Fruit fly (Drosophila melanogaster) Kc167 (cell line): ENCODE measurements around the gene Papss.

Source experiments
- Myc ChIP-seq: fragments of >200 bp; optimal IDR thresholded peaks from 2 replicates; lab custom pipeline; 2017; ENCODE audit warnings: missing external identifiers
- Sin3A ChIP-seq: fragments of >200 bp; optimal IDR thresholded peaks from 2 replicates; lab custom pipeline; 2018; ENCODE audit warnings: missing external identifiers
- h ChIP-seq: fragments of >200 bp; optimal IDR thresholded peaks from 3 replicates; lab custom pipeline; 2018; ENCODE audit warnings: missing external identifiers
- insv ChIP-seq: fragments of >200 bp; optimal IDR thresholded peaks from 3 replicates; lab custom pipeline; 2018; ENCODE audit warnings: missing external identifiers
- psq ChIP-seq: fragments of >200 bp; optimal IDR thresholded peaks from 2 replicates; lab custom pipeline; 2017; ENCODE audit warnings: missing external identifiers
- ttk ChIP-seq: sonication (Bioruptor generic); optimal IDR thresholded peaks from 2 replicates; lab custom pipeline; 2017; ENCODE audit warnings: missing external identifiers

The Papss gene

dm6 chr3L:19899308-19899927, 54.3 kb downstream of the Papss start:
- TF ChIP-seq Sin3A (lab: Kevin White, UChicago) (no peak), insv (no peak), psq (lab: Kevin White, UChicago) (no peak), Myc (lab: Kevin White, UChicago) (no peak), h (lab: Kevin White, UChicago) (no peak), ttk (no peak)

- TF ChIP-seq Myc (lab: Kevin White, UChicago) = no peak
- no peak for TF ChIP-seq Sin3A (lab: Kevin White, UChicago)
- TF ChIP-seq psq (lab: Kevin White, UChicago) = no peak
- TF ChIP-seq insv = no peak
- TF ChIP-seq ttk = no peak
- TF ChIP-seq h (lab: Kevin White, UChicago) = no peak
Measured at dm6 chr3L:19900184-19901089, 55.3 kb downstream of the Papss start.

- TF ChIP-seq Sin3A (lab: Kevin White, UChicago) (no peak), insv (no peak), psq (lab: Kevin White, UChicago) (no peak), ttk (no peak), h (lab: Kevin White, UChicago) (no peak), Myc (lab: Kevin White, UChicago) (no peak)
Measured at dm6 chr3L:19901486-19902255, 56.6 kb downstream of the Papss start.

- TF ChIP-seq h (lab: Kevin White, UChicago) (no peak), psq (lab: Kevin White, UChicago) (no peak), insv (no peak), Myc (lab: Kevin White, UChicago) (no peak), ttk (no peak), Sin3A (lab: Kevin White, UChicago) (no peak)
Measured at dm6 chr3L:19902560-19903399, 57.7 kb downstream of the Papss start.

dm6 chr3L:19903400-19903846, 58.3 kb downstream of the Papss start:
- TF ChIP-seq Sin3A (lab: Kevin White, UChicago) = no peak
- TF ChIP-seq h (lab: Kevin White, UChicago) = no peak
- TF ChIP-seq ttk = no peak
- no peak for TF ChIP-seq psq (lab: Kevin White, UChicago)
- no peak for TF ChIP-seq Myc (lab: Kevin White, UChicago)
- TF ChIP-seq insv = no peak

dm6 chr3L:19904411-19905135, 59.5 kb downstream of the Papss start:
- no peak for TF ChIP-seq ttk
- TF ChIP-seq h (lab: Kevin White, UChicago) = no peak
- no peak for TF ChIP-seq Myc (lab: Kevin White, UChicago)
- no peak for TF ChIP-seq Sin3A (lab: Kevin White, UChicago)
- TF ChIP-seq psq (lab: Kevin White, UChicago) = no peak
- TF ChIP-seq insv = no peak

dm6 chr3L:19905427-19905826, 60.3 kb downstream of the Papss start:
- TF ChIP-seq psq (lab: Kevin White, UChicago) (no peak), Myc (lab: Kevin White, UChicago) (no peak)

- no peak for TF ChIP-seq Sin3A (lab: Kevin White, UChicago)
- no peak for TF ChIP-seq ttk
- TF ChIP-seq Myc (lab: Kevin White, UChicago) = no peak
- TF ChIP-seq insv = no peak
- no peak for TF ChIP-seq psq (lab: Kevin White, UChicago)
- no peak for TF ChIP-seq h (lab: Kevin White, UChicago)
Measured at dm6 chr3L:19906148-19906752, 61.2 kb downstream of the Papss start.

dm6 chr3L:19906780-19907705, 62.0 kb downstream of the Papss start:
- no peak for TF ChIP-seq Sin3A (lab: Kevin White, UChicago)
- no peak for TF ChIP-seq insv
- TF ChIP-seq psq (lab: Kevin White, UChicago) = no peak
- TF ChIP-seq h (lab: Kevin White, UChicago) = no peak
- no peak for TF ChIP-seq Myc (lab: Kevin White, UChicago)
- no peak for TF ChIP-seq ttk
